Fruit fly (Drosophila melanogaster) whole organism, larva: ENCODE data around the gene Gpdh3.
A peak's percentile ranks its signal among the peaks of the same experiment; 100 is the strongest.

Source experiments
- noc ChIP-seq: fragments of 200-800 bp; sonication (Bioruptor generic); optimal IDR thresholded peaks from 3 replicates; lab custom pipeline; 2019; ENCODE audit warnings: missing biosample characterization, mild to moderate bottlenecking, missing genetic modification characterization, moderate library complexity

Gene Gpdh3

DNA sequence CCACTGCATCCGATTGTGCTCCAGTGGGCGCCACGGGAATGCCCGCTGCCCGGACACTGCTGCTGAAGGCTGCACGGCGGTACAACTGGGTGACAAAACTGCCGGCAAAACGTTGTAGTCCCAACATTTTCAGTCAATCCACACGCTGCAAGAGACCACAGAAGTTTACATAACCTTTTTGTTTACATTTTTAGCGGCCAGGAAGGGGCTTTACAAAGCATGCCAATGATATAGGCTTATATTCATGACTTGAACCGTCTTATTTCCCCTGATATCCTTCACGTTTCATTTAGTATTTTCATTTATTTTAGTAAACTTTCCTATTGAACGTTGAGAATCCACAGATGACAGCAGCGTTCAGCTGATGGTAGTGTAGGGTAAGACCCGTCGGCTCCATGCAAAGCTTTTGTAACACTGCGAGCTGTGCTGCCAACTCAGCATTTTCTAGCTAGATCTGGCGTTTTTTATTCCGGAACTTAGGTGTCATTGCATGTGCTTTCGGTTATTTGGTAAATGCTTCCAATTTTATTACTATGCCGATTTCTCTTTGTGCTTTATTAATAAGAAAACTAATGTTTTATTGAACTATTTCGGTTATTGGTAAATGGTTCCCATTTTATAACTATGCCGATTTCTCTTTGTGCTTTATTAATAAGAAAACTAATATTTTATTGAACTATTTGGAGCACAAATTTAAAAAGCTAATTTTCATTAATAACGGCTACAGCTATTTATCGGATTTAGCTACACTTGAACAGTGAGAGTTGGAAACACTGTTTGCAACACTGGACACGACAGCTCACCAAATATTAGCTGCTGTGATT lies 28.9 kb downstream of the Gpdh3 start, which contains the start of the genes CG13850 and lqfR:
Gene CG13850, minus strand, starts transcription at position 379 of the 824 bp plus-strand sequence.
Gene lqfR, plus strand, starts transcription at position 765 of the 824 bp plus-strand sequence.
- TF ChIP-seq noc (tag; lab: Kevin White, UChicago) = peak; percentile 66

DNA sequence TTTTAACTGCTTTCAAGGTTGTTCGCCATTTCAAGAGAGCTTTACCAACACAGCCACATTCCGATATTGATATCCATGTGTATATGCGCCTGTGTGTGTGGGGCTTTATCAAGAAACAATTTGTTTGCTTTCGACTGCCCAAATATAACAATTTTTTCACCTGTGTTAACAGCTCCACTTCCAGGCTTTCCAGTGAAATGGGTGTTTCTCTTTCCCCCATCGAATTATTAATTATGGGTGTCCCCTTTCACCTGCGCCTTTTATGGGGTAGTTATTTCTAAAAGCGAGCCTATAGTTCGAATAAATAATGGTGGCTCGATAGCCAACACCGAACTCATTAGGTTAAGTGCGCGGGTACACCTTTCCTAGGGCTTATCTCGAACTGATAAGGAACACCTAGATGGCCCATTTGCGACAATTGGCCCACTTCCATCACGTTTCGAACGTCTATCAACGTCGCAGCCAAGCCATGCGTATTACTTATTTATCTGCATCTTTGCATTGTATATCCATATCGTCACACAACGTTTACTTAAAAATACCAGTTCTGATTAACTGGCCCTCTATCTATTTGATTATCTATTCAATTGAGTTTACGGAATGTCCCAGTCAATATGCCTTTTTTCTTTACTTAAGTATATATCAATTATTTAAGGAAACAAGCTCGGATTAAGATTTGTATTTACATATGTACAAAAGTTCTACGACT lies 30.2 kb downstream of the Gpdh3 start:
- TF ChIP-seq noc (tag; lab: Kevin White, UChicago) = peak; percentile 30

DNA sequence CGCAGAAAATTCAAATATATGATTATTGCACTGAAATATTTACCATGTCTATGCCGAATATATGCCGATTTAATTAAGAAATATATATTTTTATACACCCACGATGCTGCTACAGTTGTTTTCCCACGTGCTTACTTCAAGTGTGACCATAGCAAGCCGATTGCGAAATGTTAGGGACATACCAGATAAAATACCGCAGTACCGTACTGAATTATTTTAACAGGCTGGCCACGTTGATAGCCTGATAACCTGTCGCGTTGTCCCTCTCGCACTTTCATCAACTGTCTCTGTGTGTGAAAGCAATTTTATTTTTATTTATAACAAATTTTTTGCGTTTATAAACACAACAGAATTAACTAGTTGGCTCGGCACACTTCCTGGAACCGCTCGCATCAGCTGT lies 39.1 kb downstream of the Gpdh3 start, which contains the start of the genes Nop56 and mats:
Gene Nop56, minus strand, starts transcription at position 158 of the 400 bp plus-strand sequence.
Gene mats, plus strand, starts transcription at position 251 of the 400 bp plus-strand sequence.
- peak; percentile 9 for TF ChIP-seq noc (tag; lab: Kevin White, UChicago)

DNA sequence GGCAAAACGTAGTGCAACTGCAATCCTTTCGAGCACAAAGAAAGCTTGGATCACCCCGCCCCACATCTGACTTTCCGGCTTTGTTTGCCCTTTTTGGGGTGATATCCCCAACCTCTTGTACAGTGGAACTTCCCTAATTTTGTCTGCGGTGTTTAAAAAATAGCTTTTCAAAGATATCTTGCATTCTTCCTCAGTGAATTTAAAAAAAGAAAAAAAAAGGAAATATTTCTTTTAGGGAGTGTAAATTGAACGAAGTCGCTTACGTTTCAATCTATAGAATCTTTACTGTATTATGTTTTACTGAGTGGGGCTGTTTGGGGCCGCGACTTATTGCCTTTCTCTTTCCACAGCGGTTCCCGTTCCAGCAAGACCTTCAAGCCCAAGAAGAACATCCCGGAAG lies 39.8 kb downstream of the Gpdh3 start:
- peak; percentile 78 for TF ChIP-seq noc (tag; lab: Kevin White, UChicago)

DNA sequence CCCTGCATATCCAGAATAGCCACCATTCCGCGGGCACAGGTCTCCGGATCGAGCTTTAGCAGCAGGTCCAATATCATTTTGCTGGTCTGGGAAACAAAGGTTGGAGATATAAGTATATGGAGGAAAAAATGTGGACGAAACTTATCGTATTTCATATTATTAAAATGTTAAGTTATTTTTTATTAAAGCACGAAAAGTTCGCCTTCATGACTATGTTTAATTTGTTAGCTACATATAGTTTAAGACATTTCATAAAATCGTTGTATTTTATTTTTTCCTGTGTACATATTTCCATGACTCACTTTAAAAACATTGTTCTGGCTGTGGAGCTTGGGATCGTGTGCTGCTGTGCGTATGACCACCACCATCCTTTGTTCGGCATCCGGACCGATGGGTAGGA lies 42.2 kb downstream of the Gpdh3 start:
- no peak for TF ChIP-seq noc (tag; lab: Kevin White, UChicago)

DNA sequence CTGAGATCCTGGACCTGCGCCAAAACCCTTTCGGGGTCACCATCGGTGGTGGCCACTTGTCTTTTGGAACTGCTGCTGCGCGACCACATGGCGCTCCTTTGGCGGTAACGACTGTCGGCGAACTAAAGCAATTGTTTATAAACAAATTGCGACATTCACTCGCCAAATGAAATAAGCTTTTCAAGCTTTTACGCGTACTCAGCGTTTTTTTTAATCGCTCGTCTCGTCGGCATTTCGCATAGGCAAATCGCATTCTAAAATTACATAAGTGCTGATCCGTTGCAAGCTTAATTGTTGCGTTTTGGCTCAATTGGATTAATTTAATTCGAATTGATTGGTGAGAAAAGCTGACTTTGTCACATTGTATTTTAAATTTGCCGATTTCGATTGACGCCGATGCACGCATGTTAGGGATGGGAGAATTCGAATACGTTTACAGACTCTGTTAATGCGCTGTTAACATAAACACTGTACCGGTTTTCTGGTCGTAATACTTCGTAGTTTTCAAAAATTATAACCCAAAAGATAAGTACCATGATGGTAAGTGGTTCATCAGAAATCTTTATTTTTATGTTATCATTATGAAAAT lies 42.9 kb downstream of the Gpdh3 start, which contains the start of gene pinta:
Gene pinta, minus strand, starts transcription at position 328 of the 589 bp plus-strand sequence.
- no peak for TF ChIP-seq noc (tag; lab: Kevin White, UChicago)

DNA sequence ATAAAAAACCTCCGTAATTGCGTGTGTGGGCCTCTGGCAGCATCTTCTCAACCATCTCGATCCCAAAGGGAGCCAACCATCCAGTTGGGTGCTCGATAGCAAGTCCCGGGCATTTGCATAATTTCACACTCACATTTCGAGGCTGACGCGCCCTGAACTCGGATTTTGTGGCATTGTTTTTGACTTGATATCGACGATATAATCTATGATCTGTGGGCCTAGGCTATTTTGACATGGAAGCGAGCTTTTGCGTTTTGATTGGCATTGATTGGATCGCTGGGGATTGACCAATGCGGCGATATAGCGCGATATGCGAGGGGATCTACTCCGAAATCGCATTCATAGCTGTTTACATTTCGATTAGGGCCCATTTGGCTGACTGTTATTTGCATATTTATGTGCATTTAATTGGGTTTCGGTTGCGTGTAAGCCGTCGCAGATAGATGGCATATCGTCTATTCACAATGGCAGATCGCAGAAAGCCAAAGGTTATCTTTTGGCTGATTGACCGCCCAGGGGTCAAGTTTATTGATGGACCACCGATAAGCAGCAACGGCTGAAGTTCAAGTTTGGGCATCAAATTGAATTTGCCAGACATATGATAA lies 50.5 kb downstream of the Gpdh3 start:
- TF ChIP-seq noc (tag; lab: Kevin White, UChicago) = no peak

DNA sequence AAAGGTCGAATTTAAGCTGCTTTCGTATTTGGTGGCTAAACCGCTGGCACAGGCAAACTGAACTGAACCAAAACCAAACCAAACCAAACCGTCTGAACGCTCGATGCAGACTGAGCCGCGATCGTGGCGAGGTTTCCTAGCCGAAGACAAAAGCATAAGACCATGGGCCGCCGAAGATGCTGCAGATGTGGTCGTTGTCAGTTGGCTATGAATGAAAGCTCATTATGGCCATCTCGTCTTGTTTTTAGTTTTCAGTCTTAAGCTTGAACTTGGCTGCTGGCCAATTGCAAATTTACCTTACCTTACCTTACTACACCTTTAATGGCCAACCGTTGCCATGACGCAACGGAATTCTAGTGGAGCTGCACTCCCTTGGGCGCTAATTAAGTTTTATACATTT lies 54.2 kb downstream of the Gpdh3 start, which contains the start of gene CG13847:
Gene CG13847, minus strand, starts transcription at position 101 of the 400 bp plus-strand sequence.
- TF ChIP-seq noc (tag; lab: Kevin White, UChicago) = no peak
